Worm (Caenorhabditis elegans) whole organism, L4/young adult: Measurements from ENCODE around the gene F49C5.9.

ENCODE experiments used
- W03F9.2 ChIP-seq: fragments of 150-350 bp; optimal IDR thresholded peaks from 2 replicates; lab custom pipeline; 2014; ENCODE audit warnings: missing biosample characterization, missing genetic modification characterization
- him-1 ChIP-seq: sonication (generic microtip); optimal IDR thresholded peaks from 2 replicates; lab custom pipeline; 2016; ENCODE audit warnings: missing genotype, missing genetic modification reagents, missing genetic modification characterization, missing compliant biosample characterization

ce11 chrII:12577754-12578153 lies 33.3 kb upstream of the F49C5.9 start, which contains the start of gene clec-8:
- TF ChIP-seq him-1 (tag; lab: Kevin White, UChicago): no peak
- TF ChIP-seq W03F9.2: no peak
